Fruit fly (Drosophila melanogaster) whole organism, prepupa: ENCODE data around the gene Cyp303a1.

Source experiments
- Blimp-1 ChIP-seq: fragments of 200-800 bp; sonication (Bioruptor generic); optimal IDR thresholded peaks from 3 replicates; lab custom pipeline; 2017; ENCODE audit warnings: missing biosample characterization, missing genetic modification characterization, mild to moderate bottlenecking, moderate library complexity, missing genetic modification reagents
- CG10631 ChIP-seq: fragments of 200-800 bp; sonication (Bioruptor generic); optimal IDR thresholded peaks from 2 replicates; lab custom pipeline; 2016; ENCODE audit warnings: missing biosample characterization, missing genetic modification characterization
- CG10669 ChIP-seq: fragments of 200-800 bp; sonication (Bioruptor generic); optimal IDR thresholded peaks from 3 replicates; lab custom pipeline; 2018; ENCODE audit warnings: missing biosample characterization, mild to moderate bottlenecking, missing genetic modification characterization, moderate library complexity
- CG11294 ChIP-seq: fragments of 200-800 bp; sonication (Bioruptor generic); IDR thresholded peaks from 2 replicates; pipeline ENCODE4 v1.3.6; 2022; ENCODE audit warnings: missing biosample characterization, missing genetic modification characterization
- CG1621 ChIP-seq: fragments of 200-800 bp; sonication (Bioruptor generic); optimal IDR thresholded peaks from 3 replicates; lab custom pipeline; 2018; ENCODE audit warnings: missing biosample characterization, mild to moderate bottlenecking, missing genetic modification characterization
- CG16779 ChIP-seq: fragments of 200-800 bp; sonication (Bioruptor generic); optimal IDR thresholded peaks from 3 replicates; lab custom pipeline; 2017; ENCODE audit warnings: missing biosample characterization, mild to moderate bottlenecking, missing genetic modification characterization
- CG3032 ChIP-seq: fragments of 200-800 bp; optimal IDR thresholded peaks from 2 replicates; lab custom pipeline; 2019; ENCODE audit warnings: missing biosample characterization, mild to moderate bottlenecking, missing genetic modification characterization, moderate library complexity
- CG34406 ChIP-seq: fragments of 200-800 bp; sonication (Bioruptor generic); optimal IDR thresholded peaks from 3 replicates; lab custom pipeline; 2016; ENCODE audit warnings: missing biosample characterization, missing genetic modification characterization
- CG3919 ChIP-seq: fragments of 200-800 bp; sonication (Bioruptor generic); optimal IDR thresholded peaks from 3 replicates; lab custom pipeline; 2016; ENCODE audit warnings: missing biosample characterization, missing genetic modification characterization
- CG4318 ChIP-seq: fragments of 200-800 bp; sonication (Bioruptor generic); optimal IDR thresholded peaks from 3 replicates; lab custom pipeline; 2017; ENCODE audit warnings: missing biosample characterization, mild to moderate bottlenecking, missing genetic modification characterization
- CG6276 ChIP-seq: fragments of 200-800 bp; sonication (Bioruptor generic); optimal IDR thresholded peaks from 2 replicates; lab custom pipeline; 2017; ENCODE audit warnings: missing biosample characterization, mild to moderate bottlenecking, missing genetic modification characterization
- CG6792 ChIP-seq: fragments of 200-800 bp; sonication (Bioruptor generic); optimal IDR thresholded peaks from 3 replicates; lab custom pipeline; 2016; ENCODE audit warnings: missing biosample characterization, missing genetic modification characterization
- CG6808 ChIP-seq: fragments of 200-800 bp; sonication (Bioruptor generic); optimal IDR thresholded peaks from 3 replicates; lab custom pipeline; 2017; ENCODE audit warnings: missing biosample characterization, missing genetic modification characterization, mild to moderate bottlenecking, moderate library complexity, missing genetic modification reagents
- CG7368 ChIP-seq: fragments of 200-800 bp; sonication (Bioruptor generic); optimal IDR thresholded peaks from 3 replicates; lab custom pipeline; 2016; ENCODE audit warnings: missing biosample characterization, missing genetic modification characterization
- CG8119 ChIP-seq: fragments of 200-800 bp; sonication (Bioruptor generic); IDR thresholded peaks from 3 replicates; pipeline ENCODE4 v1.3.6; 2022; ENCODE audit warnings: missing biosample characterization, missing genetic modification characterization
- CG8319 ChIP-seq: fragments of 200-800 bp; sonication (Bioruptor generic); optimal IDR thresholded peaks from 3 replicates; lab custom pipeline; 2016; ENCODE audit warnings: missing biosample characterization, missing genetic modification characterization
- CG9139 ChIP-seq: fragments of 200-800 bp; sonication (Bioruptor generic); optimal IDR thresholded peaks from 3 replicates; lab custom pipeline; 2017; ENCODE audit warnings: missing biosample characterization, mild to moderate bottlenecking, missing genetic modification characterization
- Eip75B ChIP-seq: fragments of 200-800 bp; sonication (Bioruptor generic); optimal IDR thresholded peaks from 3 replicates; lab custom pipeline; 2016; ENCODE audit warnings: missing biosample characterization, missing genetic modification characterization
- Eip78C ChIP-seq: fragments of 200-800 bp; sonication (Bioruptor generic); peaks from one replicate; lab custom pipeline; 2016; ENCODE audit warnings: missing biosample characterization, missing genetic modification characterization
- Ets21C ChIP-seq: fragments of 200-800 bp; sonication (Bioruptor generic); optimal IDR thresholded peaks from 3 replicates; lab custom pipeline; 2016; ENCODE audit warnings: missing biosample characterization, missing genetic modification characterization
- Ets96B ChIP-seq: fragments of 200-800 bp; optimal IDR thresholded peaks from 2 replicates; lab custom pipeline; 2019; ENCODE audit warnings: missing biosample characterization, mild to moderate bottlenecking, missing genetic modification characterization, moderate library complexity
- Gug ChIP-seq: fragments of 200-800 bp; sonication (Bioruptor generic); IDR thresholded peaks from 2 replicates; pipeline ENCODE4 v1.3.6; 2022; ENCODE audit warnings: missing biosample characterization, missing genetic modification characterization
- Hr39 ChIP-seq: fragments of 200-800 bp; sonication (Bioruptor generic); optimal IDR thresholded peaks from 2 replicates; lab custom pipeline; 2016; ENCODE audit warnings: missing biosample characterization, missing genetic modification characterization
- Lpt ChIP-seq: fragments of 200-800 bp; sonication (Bioruptor generic); optimal IDR thresholded peaks from 3 replicates; lab custom pipeline; 2016; ENCODE audit warnings: missing biosample characterization, missing genetic modification characterization
- Met ChIP-seq: fragments of 200-800 bp; sonication (Bioruptor generic); optimal IDR thresholded peaks from 3 replicates; lab custom pipeline; 2016; ENCODE audit warnings: missing biosample characterization, missing genetic modification characterization
- OdsH ChIP-seq: fragments of 200-800 bp; sonication (Bioruptor generic); optimal IDR thresholded peaks from 3 replicates; lab custom pipeline; 2016; ENCODE audit warnings: missing biosample characterization, missing genetic modification characterization
- Sox15 ChIP-seq: fragments of 200-800 bp; sonication (Bioruptor generic); optimal IDR thresholded peaks from 3 replicates; lab custom pipeline; 2016; ENCODE audit warnings: missing biosample characterization, missing genetic modification characterization
- achi ChIP-seq: fragments of 200-800 bp; sonication (Bioruptor generic); optimal IDR thresholded peaks from 3 replicates; lab custom pipeline; 2016; ENCODE audit warnings: missing biosample characterization, missing genetic modification characterization
- acj6 ChIP-seq: fragments of 200-800 bp; sonication (Bioruptor generic); optimal IDR thresholded peaks from 3 replicates; lab custom pipeline; 2016; ENCODE audit warnings: missing biosample characterization, missing genetic modification characterization
- cyc ChIP-seq: fragments of 200-800 bp; sonication (Bioruptor generic); optimal IDR thresholded peaks from 3 replicates; lab custom pipeline; 2016; ENCODE audit warnings: missing biosample characterization, missing genetic modification characterization
- dac ChIP-seq: fragments of 200-800 bp; sonication (Bioruptor generic); optimal IDR thresholded peaks from 2 replicates; lab custom pipeline; 2017; ENCODE audit warnings: missing biosample characterization, mild to moderate bottlenecking, missing genetic modification characterization
- dsx ChIP-seq: fragments of 200-800 bp; optimal IDR thresholded peaks from 3 replicates; lab custom pipeline; 2019; ENCODE audit warnings: missing biosample characterization, mild to moderate bottlenecking, missing genetic modification characterization, moderate library complexity; ENCODE audit not compliant: poor library complexity, severe bottlenecking
- eg ChIP-seq: fragments of 200-800 bp; sonication (Bioruptor generic); IDR thresholded peaks from 3 replicates; pipeline ENCODE4 v1.3.6; 2022; ENCODE audit warnings: missing biosample characterization, missing genetic modification characterization
- esn ChIP-seq: fragments of 200-800 bp; sonication (Bioruptor generic); optimal IDR thresholded peaks from 2 replicates; lab custom pipeline; 2016; ENCODE audit warnings: missing biosample characterization, mild to moderate bottlenecking, missing genetic modification characterization, moderate library complexity
- fd59A ChIP-seq: fragments of 200-800 bp; sonication (Bioruptor generic); optimal IDR thresholded peaks from 2 replicates; lab custom pipeline; 2017; ENCODE audit warnings: missing biosample characterization, mild to moderate bottlenecking, missing genetic modification characterization, missing genetic modification reagents
- fkh ChIP-seq: fragments of 200-800 bp; sonication (Bioruptor generic); optimal IDR thresholded peaks from 3 replicates; lab custom pipeline; 2017; ENCODE audit warnings: missing biosample characterization, mild to moderate bottlenecking, missing genetic modification characterization, moderate library complexity
- lz ChIP-seq: fragments of 200-800 bp; sonication (Bioruptor generic); optimal IDR thresholded peaks from 3 replicates; lab custom pipeline; 2016; ENCODE audit warnings: missing biosample characterization, missing genetic modification characterization
- net ChIP-seq: fragments of 200-800 bp; sonication (Bioruptor generic); optimal IDR thresholded peaks from 3 replicates; lab custom pipeline; 2016; ENCODE audit warnings: missing biosample characterization, missing genetic modification characterization
- pdm3 ChIP-seq: fragments of 200-800 bp; sonication (Bioruptor generic); optimal IDR thresholded peaks from 3 replicates; lab custom pipeline; 2016; ENCODE audit warnings: missing biosample characterization, missing genetic modification characterization
- spab ChIP-seq: fragments of 200-800 bp; sonication (Bioruptor generic); optimal IDR thresholded peaks from 2 replicates; lab custom pipeline; 2017; ENCODE audit warnings: missing biosample characterization, mild to moderate bottlenecking, missing genetic modification characterization, missing genetic modification reagents
- ss ChIP-seq, 2 experiments: fragments of 200-800 bp; sonication (Bioruptor generic); optimal IDR thresholded peaks; 2 replicates in 1 of 2; 3 replicates in 1 of 2; lab custom pipeline; 2017 to 2018; ENCODE audit warnings: mild to moderate bottlenecking in 2 of 2, missing biosample characterization in 2 of 2, missing genetic modification characterization in 2 of 2, moderate library complexity in 1 of 2
- topi ChIP-seq: fragments of 200-800 bp; sonication (Bioruptor generic); optimal IDR thresholded peaks from 3 replicates; lab custom pipeline; 2016; ENCODE audit warnings: missing biosample characterization, missing genetic modification characterization

Gene Cyp303a1

DNA sequence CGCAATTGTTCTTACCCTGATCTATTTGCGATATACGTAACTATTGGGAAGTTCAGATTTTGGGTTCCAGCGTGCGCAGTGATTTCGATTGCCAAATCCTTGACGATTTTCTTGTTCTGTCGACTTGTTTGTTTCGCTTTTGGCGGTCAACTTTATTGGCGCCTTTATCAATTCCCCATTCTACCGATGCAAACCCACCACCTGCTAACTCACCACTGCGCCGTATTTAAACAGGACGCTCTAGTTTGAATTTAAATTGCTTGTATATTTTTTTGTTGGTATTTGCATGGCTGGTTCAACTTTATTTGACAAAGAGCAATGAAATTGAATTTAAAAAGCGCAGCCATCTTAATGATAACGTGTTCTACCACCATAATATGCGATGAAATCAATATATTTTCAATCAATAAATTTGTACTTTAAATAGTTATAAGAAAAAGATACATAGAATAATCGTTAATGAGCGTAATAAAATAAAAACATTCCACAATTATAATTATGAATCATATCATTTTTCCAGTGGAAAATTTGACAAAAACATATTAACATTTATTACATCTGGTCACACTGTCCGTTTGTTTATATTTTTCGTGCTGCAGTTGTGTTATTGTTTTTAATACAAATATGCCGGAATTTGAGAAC lies 32.3 kb upstream of the Cyp303a1 start, which contains the start of the genes twe and CG4935 (continued):
- TF ChIP-seq net (GFP tag; lab: Kevin White, UChicago), result peak; percentile 46
- no peak for TF ChIP-seq CG34406 (GFP tag; lab: Kevin White, UChicago)
- no peak for TF ChIP-seq Eip75B (GFP tag; lab: Kevin White, UChicago)
- no peak for TF ChIP-seq pdm3 (GFP tag; lab: Kevin White, UChicago)
- peak; percentile 15 for TF ChIP-seq CG10631 (GFP tag; lab: Kevin White, UChicago)
- no peak for TF ChIP-seq acj6 (GFP tag; lab: Kevin White, UChicago)
- TF ChIP-seq OdsH (GFP tag; lab: Kevin White, UChicago), result peak; percentile 42
- TF ChIP-seq achi, result peak; percentile 61
- no peak for TF ChIP-seq Lpt
- TF ChIP-seq spab (GFP tag; lab: Kevin White, UChicago), result no peak
- TF ChIP-seq Met (GFP tag; lab: Kevin White, UChicago), result no peak
- TF ChIP-seq CG9139 (GFP tag; lab: Kevin White, UChicago), result no peak
- no peak for TF ChIP-seq esn (GFP tag; lab: Kevin White, UChicago)
- TF ChIP-seq Eip78C (GFP tag; lab: Kevin White, UChicago), result peak; percentile 55
- no peak for TF ChIP-seq CG11294 (GFP tag; lab: Robert Waterston, UW)

DNA sequence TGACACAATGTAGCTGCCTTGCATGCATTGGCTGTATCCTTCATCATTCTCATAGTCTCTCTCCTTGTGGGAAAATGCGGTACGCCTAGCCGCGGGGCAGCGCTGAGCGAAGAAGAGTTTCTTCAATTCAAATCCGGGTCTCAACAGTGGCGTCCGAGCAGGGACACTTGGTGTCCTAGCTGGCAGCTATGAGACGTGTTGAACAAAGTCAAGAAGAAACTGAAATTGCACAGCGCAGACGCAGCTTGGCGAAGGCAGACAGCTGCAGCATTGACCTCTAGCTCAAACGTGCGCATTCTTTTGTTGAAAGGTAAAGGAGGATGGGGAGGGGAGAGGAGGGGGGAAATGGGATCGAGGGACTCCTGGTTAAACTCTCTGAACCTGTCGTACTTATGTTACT lies 30.3 kb upstream of the Cyp303a1 start:
- no peak for TF ChIP-seq fd59A (GFP tag; lab: Kevin White, UChicago)
- TF ChIP-seq CG34406 (GFP tag; lab: Kevin White, UChicago), result no peak
- TF ChIP-seq fkh (GFP tag; lab: Kevin White, UChicago), result no peak
- TF ChIP-seq ss (GFP tag; optimal IDR thresholded peaks at IDR 0.05; lab: Kevin White, UChicago), result no peak
- no peak for TF ChIP-seq CG6792 (GFP tag; lab: Kevin White, UChicago)
- no peak for TF ChIP-seq CG8319 (GFP tag; lab: Kevin White, UChicago)
- no peak for TF ChIP-seq CG16779 (tag; lab: Kevin White, UChicago)
- no peak for TF ChIP-seq CG7368 (GFP tag; lab: Kevin White, UChicago)
- no peak for TF ChIP-seq CG1621 (tag; lab: Kevin White, UChicago)
- TF ChIP-seq CG11294 (GFP tag; lab: Robert Waterston, UW), result no peak
- no peak for TF ChIP-seq Ets21C
- TF ChIP-seq CG4318 (GFP tag; lab: Kevin White, UChicago), result no peak
- no peak for TF ChIP-seq CG3919
- no peak for TF ChIP-seq eg (GFP tag; lab: Robert Waterston, UW)
- TF ChIP-seq cyc (GFP tag; lab: Kevin White, UChicago), result no peak
- no peak for TF ChIP-seq CG6808
- no peak for TF ChIP-seq CG3032
- no peak for TF ChIP-seq topi (GFP tag; lab: Kevin White, UChicago)
- TF ChIP-seq dac (GFP tag; lab: Kevin White, UChicago), result no peak
- TF ChIP-seq OdsH (GFP tag; lab: Kevin White, UChicago), result no peak

DNA sequence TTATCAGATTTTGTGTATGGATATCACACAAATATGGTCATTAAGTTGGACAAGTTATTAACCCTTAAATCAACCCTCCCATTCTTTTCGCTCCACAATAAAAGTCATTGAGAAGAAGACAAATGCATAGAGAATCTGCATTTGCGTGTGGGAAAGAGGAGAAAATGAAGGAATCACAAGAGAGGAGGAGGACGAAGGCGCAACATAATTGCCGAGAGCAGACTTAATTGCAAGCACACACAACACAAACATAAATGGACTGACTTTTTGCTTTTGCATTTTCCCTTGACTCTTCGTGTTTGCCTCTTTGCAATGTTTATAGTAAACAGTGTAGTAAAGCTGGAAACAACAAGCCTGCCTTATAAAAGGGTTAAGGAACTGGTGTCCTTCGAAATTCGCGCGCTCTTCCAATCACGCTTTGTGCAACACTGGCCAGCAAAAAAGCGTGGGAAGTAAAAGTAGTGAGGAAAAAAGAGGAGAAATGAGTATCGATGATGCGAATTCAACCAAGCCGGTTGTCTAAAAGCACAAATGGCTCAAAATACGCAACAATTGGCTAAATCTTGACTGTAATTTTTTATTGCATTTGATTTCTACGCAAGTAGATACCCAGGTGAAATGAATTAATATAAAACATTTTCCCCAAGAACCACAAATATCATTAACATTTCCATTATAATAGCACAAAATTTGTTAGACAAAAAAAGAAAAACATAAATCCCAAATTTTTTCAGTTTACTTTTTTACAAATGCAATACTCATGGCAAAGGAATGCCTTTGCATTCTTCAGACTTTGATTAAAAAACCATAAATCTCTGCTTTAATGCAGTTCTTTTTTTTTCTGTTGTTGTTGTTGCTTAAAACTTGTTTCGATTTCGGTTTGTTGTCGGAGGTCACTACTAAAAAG lies 26.6 kb upstream of the Cyp303a1 start:
- no peak for TF ChIP-seq pdm3 (GFP tag; lab: Kevin White, UChicago)
- TF ChIP-seq Ets96B (tag; lab: Kevin White, UChicago), result peak; percentile 33
- TF ChIP-seq Eip75B (GFP tag; lab: Kevin White, UChicago), result peak; percentile 54
- peak; percentile 41 for TF ChIP-seq CG10669
- peak; percentile 18 for TF ChIP-seq acj6 (GFP tag; lab: Kevin White, UChicago)
- peak; percentile 13 for TF ChIP-seq CG6792 (GFP tag; lab: Kevin White, UChicago)
- TF ChIP-seq Blimp-1 (GFP tag; lab: Kevin White, UChicago), result no peak
- TF ChIP-seq lz, result no peak
- TF ChIP-seq Sox15, result no peak
- TF ChIP-seq ss (GFP tag; optimal IDR thresholded peaks at IDR 0.05; lab: Kevin White, UChicago), result peak; percentile 28 to 77
- peak; percentile 15 for TF ChIP-seq topi (GFP tag; lab: Kevin White, UChicago)
- peak; percentile 44 for TF ChIP-seq OdsH (GFP tag; lab: Kevin White, UChicago)
- no peak for TF ChIP-seq Hr39 (GFP tag; lab: Kevin White, UChicago)
- TF ChIP-seq CG8119 (GFP tag; lab: Robert Waterston, UW), result no peak
- no peak for TF ChIP-seq Gug (GFP tag; lab: Robert Waterston, UW)
- peak; percentile 98 for TF ChIP-seq dsx (GFP tag; lab: Kevin White, UChicago)
- TF ChIP-seq CG3032, result peak; percentile 55
- TF ChIP-seq fd59A (GFP tag; lab: Kevin White, UChicago), result peak; percentile 42
- no peak for TF ChIP-seq Ets21C
- no peak for TF ChIP-seq CG6276 (GFP tag; lab: Kevin White, UChicago)
- peak; percentile 17 for TF ChIP-seq spab (GFP tag; lab: Kevin White, UChicago)
- peak; percentile 5 for TF ChIP-seq CG3919
- peak; percentile 52 for TF ChIP-seq CG10631 (GFP tag; lab: Kevin White, UChicago)
- TF ChIP-seq CG8319 (GFP tag; lab: Kevin White, UChicago), result no peak
- no peak for TF ChIP-seq CG34406 (GFP tag; lab: Kevin White, UChicago)
